Fruit fly (Drosophila melanogaster): ENCODE results near the gene Traf6.

Traf6 gene

DNA sequence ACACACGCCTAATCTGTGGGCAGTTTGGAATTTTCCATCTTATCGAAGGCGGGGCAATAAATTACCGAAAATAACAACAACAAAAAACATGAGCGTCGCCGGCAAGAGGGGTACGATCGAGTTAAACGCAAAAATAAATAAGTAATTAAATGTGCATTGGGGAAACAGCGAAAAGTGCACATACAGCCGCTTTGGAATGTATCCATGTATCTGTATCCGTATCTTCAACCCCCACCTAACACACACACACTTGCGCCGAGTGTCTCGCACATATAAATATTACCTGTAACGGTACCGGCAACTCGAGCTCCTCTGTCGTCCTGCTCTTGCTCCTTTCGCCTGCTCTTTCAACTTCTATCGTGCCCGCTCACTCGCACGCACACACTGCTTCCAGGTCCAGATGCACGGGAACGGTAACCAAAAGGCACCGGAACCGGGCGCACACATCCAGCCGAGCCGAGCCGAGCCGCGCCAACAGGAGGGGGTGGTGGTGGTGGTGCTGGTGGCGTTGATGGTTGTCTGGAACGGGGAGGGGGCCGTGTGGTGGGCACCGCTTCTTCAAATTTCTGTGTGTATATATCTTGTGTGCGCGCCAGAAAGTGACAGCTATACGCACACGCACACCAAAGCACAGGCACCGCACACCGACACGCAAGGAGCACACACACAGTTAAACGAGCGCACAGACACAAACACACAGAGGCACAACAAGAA lies 15.7 kb downstream of the Traf6 start (continued):
- no peak for TF ChIP-seq Ets65A (GFP tag)
- peak; percentile 19 for TF ChIP-seq Mad (GFP tag; optimal IDR thresholded peaks at IDR 0.05)
- no peak for TF ChIP-seq Dek (tag; optimal IDR thresholded peaks at IDR 0.05)
- no peak for TF ChIP-seq Awh (GFP tag; IDR thresholded peaks at IDR 0.05)
- TF ChIP-seq dmrt99B (tag; optimal IDR thresholded peaks at IDR 0.05): peak; percentile 24
- TF ChIP-seq ssp (GFP tag; IDR thresholded peaks at IDR 0.05): no peak
- no peak for TF ChIP-seq hth (optimal IDR thresholded peaks at IDR 0.05)
- TF ChIP-seq bsh (GFP tag; optimal IDR thresholded peaks at IDR 0.05): peak in 1 of 2 experiments; percentile 4
- TF ChIP-seq ranshi (GFP tag; IDR thresholded peaks at IDR 0.05): peak; percentile 14; the same call in 1 of the 2 replicates
- TF ChIP-seq Deaf1 (tag; optimal IDR thresholded peaks at IDR 0.05): peak; percentile 90
- no peak for TF ChIP-seq tgo (GFP tag; IDR thresholded peaks at IDR 0.05)
- no peak for TF ChIP-seq klu (GFP tag; IDR thresholded peaks at IDR 0.05)
- TF ChIP-seq org-1 (GFP tag; optimal IDR thresholded peaks at IDR 0.05): peak; percentile 39
- TF ChIP-seq CG10274 (GFP tag; optimal IDR thresholded peaks at IDR 0.05): no peak
- TF ChIP-seq lab (GFP tag; optimal IDR thresholded peaks at IDR 0.05): peak; percentile 60
- TF ChIP-seq row (GFP tag; IDR thresholded peaks at IDR 0.05): 0 out of 3 replicates have a peak, but pooled peaks have one; percentile 24
- no peak for TF ChIP-seq CG17802 (tag; optimal IDR thresholded peaks at IDR 0.05)
- 0 out of 3 replicates have a peak, but pooled peaks have one; percentile 48 for TF ChIP-seq ci (GFP tag; IDR thresholded peaks at IDR 0.05)
- no peak for TF ChIP-seq nerfin-2 (GFP tag; IDR thresholded peaks at IDR 0.05; ENCODE audit: partially characterized antibody)
- peak; percentile 11 for TF ChIP-seq CHES-1-like (GFP tag; optimal IDR thresholded peaks at IDR 0.05)
- TF ChIP-seq Oli (tag; optimal IDR thresholded peaks at IDR 0.05): peak; percentile 12
- no peak for TF ChIP-seq corto (GFP tag; optimal IDR thresholded peaks at IDR 0.05)
- TF ChIP-seq disco-r (GFP tag; optimal IDR thresholded peaks at IDR 0.05): no peak
- TF ChIP-seq CG14441 (GFP tag; IDR thresholded peaks at IDR 0.05): no peak
- no peak for TF ChIP-seq CG15073 (GFP tag; optimal IDR thresholded peaks at IDR 0.05)
- peak; percentile 28 for TF ChIP-seq unpg (GFP tag; optimal IDR thresholded peaks at IDR 0.05)
- TF ChIP-seq CG12769 (tag; optimal IDR thresholded peaks at IDR 0.05): peak; percentile 96
- TF ChIP-seq CG12744 (GFP tag; optimal IDR thresholded peaks at IDR 0.05): no peak
- no peak for TF ChIP-seq Ada2b (GFP tag; IDR thresholded peaks at IDR 0.05)
- peak; percentile 53; the same call in 1 of the 2 replicates for TF ChIP-seq CG4360 (GFP tag; IDR thresholded peaks at IDR 0.05)
- peak; percentile 28 for TF ChIP-seq Dip3 (GFP tag; optimal IDR thresholded peaks at IDR 0.05)
- TF ChIP-seq gce (GFP tag; IDR thresholded peaks at IDR 0.05): no peak
- no peak for TF ChIP-seq CG3847 (GFP tag; IDR thresholded peaks at IDR 0.05)
- TF ChIP-seq Neu2 (GFP tag; optimal IDR thresholded peaks at IDR 0.05; ENCODE audit: borderline replicate concordance): no peak
- peak; percentile 23 for TF ChIP-seq CG2712 (tag; optimal IDR thresholded peaks at IDR 0.05)
- TF ChIP-seq CG11456 (GFP tag; IDR thresholded peaks at IDR 0.05): no peak
- TF ChIP-seq Hsf (GFP tag; optimal IDR thresholded peaks at IDR 0.05): peak; percentile 27
- TF ChIP-seq NfI (GFP tag; optimal IDR thresholded peaks at IDR 0.05): no peak
- TF ChIP-seq Sox100B (GFP tag; optimal IDR thresholded peaks at IDR 0.05): peak; percentile 9
- TF ChIP-seq CG17361 (GFP tag; IDR thresholded peaks at IDR 0.05): peak; percentile 31; the same call in 1 of the 3 replicates
- no peak for TF ChIP-seq lbe (GFP tag; optimal IDR thresholded peaks at IDR 0.05)
- peak; percentile 18 for TF ChIP-seq shn (GFP tag; optimal IDR thresholded peaks at IDR 0.05)
- no peak for TF ChIP-seq CG8290 (GFP tag; optimal IDR thresholded peaks at IDR 0.05)
- TF ChIP-seq CG8290 (tag; optimal IDR thresholded peaks at IDR 0.05): peak in 1 of 2 experiments; percentile 33
- TF ChIP-seq CG9437 (GFP tag; optimal IDR thresholded peaks at IDR 0.05): no peak
- no peak for TF ChIP-seq gcm (GFP tag; optimal IDR thresholded peaks at IDR 0.05)
- peak; percentile 92 for TF ChIP-seq sens (GFP tag)
- peak; percentile 62 for TF ChIP-seq Side (GFP tag; optimal IDR thresholded peaks at IDR 0.05)
- TF ChIP-seq br (optimal IDR thresholded peaks at IDR 0.05): no peak
- no peak for TF ChIP-seq CG10654 (GFP tag; optimal IDR thresholded peaks at IDR 0.05)
- TF ChIP-seq Meics (GFP tag; optimal IDR thresholded peaks at IDR 0.05): peak; percentile 24

Data from whole organism, embryonic.